Worm (Caenorhabditis elegans): ENCODE data around the gene F25B3.5.

The F25B3.5 gene

DNA sequence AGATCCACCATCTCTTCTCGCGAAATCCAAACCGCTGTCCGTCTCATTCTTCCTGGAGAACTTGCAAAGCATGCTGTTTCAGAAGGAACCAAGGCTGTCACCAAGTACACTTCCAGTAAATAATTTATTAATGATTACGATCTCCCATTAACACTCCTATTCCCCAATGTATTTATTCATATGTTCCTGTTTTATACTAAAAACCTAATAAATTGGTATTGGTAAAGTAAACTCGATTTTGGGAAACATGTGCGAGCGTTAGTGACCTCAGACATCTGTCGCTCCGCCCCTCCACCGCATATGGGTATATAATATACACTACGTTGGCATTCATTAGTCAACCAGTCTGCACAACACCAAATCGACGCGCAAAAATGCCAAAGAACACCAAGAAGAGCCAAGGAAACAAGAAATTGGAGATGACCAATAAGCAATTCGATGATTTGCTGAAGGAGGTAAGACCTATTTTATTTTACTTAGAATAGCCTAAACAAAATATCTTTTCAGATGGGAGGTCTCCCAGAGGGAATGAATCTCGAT lies 24.0 kb downstream of the F25B3.5 start, which contains the start of gene C50F4.6:
Gene C50F4.6 (plus strand): TSS at position 51 of the 540 bp plus-strand sequence.
- TF ChIP-seq peb-1 (tag; optimal IDR thresholded peaks at IDR 0.05) (no peak), alr-1 (tag; optimal IDR thresholded peaks at IDR 0.05) (no peak), lsy-2 (tag; optimal IDR thresholded peaks at IDR 0.05) (peak in 1 of 2 experiments; percentile 13)

- TF ChIP-seq mdl-1 (tag; optimal IDR thresholded peaks at IDR 0.05) = peak in 1 of 2 experiments; percentile 31
- TF ChIP-seq ceh-16 (tag; optimal IDR thresholded peaks at IDR 0.05) = no peak
- TF ChIP-seq nhr-11 (tag; optimal IDR thresholded peaks at IDR 0.05) = no peak
- peak; percentile 77 for TF ChIP-seq ama-1 (optimal IDR thresholded peaks at IDR 0.05)
- no peak for TF ChIP-seq nhr-25 (tag; optimal IDR thresholded peaks at IDR 0.05)
- no peak for TF ChIP-seq nhr-77 (tag; optimal IDR thresholded peaks at IDR 0.05)
- no peak for TF ChIP-seq ceh-82 (tag; optimal IDR thresholded peaks at IDR 0.05)
- no peak for TF ChIP-seq peb-1 (tag; optimal IDR thresholded peaks at IDR 0.05)
- TF ChIP-seq mab-5 (tag; optimal IDR thresholded peaks at IDR 0.05) = no peak
- peak; percentile 37 for TF ChIP-seq sma-9 (GFP tag; optimal IDR thresholded peaks at IDR 0.05)
- TF ChIP-seq sma-9 (tag; optimal IDR thresholded peaks at IDR 0.05) = no peak
- TF ChIP-seq egl-27 (tag; optimal IDR thresholded peaks at IDR 0.05) = no peak
- peak; percentile 38 to 51 for TF ChIP-seq lsy-2 (tag; optimal IDR thresholded peaks at IDR 0.05)
- peak; percentile 15 for TF ChIP-seq lin-13 (GFP tag; optimal IDR thresholded peaks at IDR 0.05)
- no peak for TF ChIP-seq elt-1 (tag; optimal IDR thresholded peaks at IDR 0.05)
- peak; percentile 51 for TF ChIP-seq crh-2 (tag; optimal IDR thresholded peaks at IDR 0.05)
- TF ChIP-seq fos-1 (tag; optimal IDR thresholded peaks at IDR 0.05) = peak; percentile 48
- no peak for TF ChIP-seq lin-39 (tag; optimal IDR thresholded peaks at IDR 0.05)
- TF ChIP-seq F13H6.1 (tag; optimal IDR thresholded peaks at IDR 0.05) = peak; percentile 62
- peak; percentile 35 for TF ChIP-seq lin-11 (tag; optimal IDR thresholded peaks at IDR 0.05)
- no peak for TF ChIP-seq mbf-1 (tag; optimal IDR thresholded peaks at IDR 0.05)
- no peak for TF ChIP-seq nhr-23 (tag; optimal IDR thresholded peaks at IDR 0.05)
- TF ChIP-seq nhr-237 (tag; optimal IDR thresholded peaks at IDR 0.05) = no peak
- TF ChIP-seq unc-39 (tag; optimal IDR thresholded peaks at IDR 0.05) = no peak
- peak; percentile 53 for TF ChIP-seq gmeb-1 (tag; optimal IDR thresholded peaks at IDR 0.05)
- TF ChIP-seq nhr-21 (tag; optimal IDR thresholded peaks at IDR 0.05) = peak; percentile 11
- TF ChIP-seq skn-1 (tag; optimal IDR thresholded peaks at IDR 0.05) = no peak
- TF ChIP-seq unc-55 (GFP tag; optimal IDR thresholded peaks at IDR 0.05) = peak; percentile 15
- no peak for TF ChIP-seq aly-2 (tag; optimal IDR thresholded peaks at IDR 0.05)
- no peak for TF ChIP-seq nhr-12 (tag; optimal IDR thresholded peaks at IDR 0.05)
- TF ChIP-seq sma-3 (GFP tag; optimal IDR thresholded peaks at IDR 0.05) = peak; percentile 50
- no peak for TF ChIP-seq nhr-129 (tag; optimal IDR thresholded peaks at IDR 0.05)
- TF ChIP-seq elt-3 (tag; optimal IDR thresholded peaks at IDR 0.05) = no peak
- no peak for TF ChIP-seq ztf-11 (tag; optimal IDR thresholded peaks at IDR 0.05)
- no peak for TF ChIP-seq nhr-10 (tag; optimal IDR thresholded peaks at IDR 0.05)
- peak; percentile 74 for TF ChIP-seq C34F6.9 (tag; optimal IDR thresholded peaks at IDR 0.05)
Observed at ce11 chrV:9545238-9545709, 24.8 kb downstream of the F25B3.5 start, which contains the start of the genes his-35 and his-41. Gene his-35 (minus strand): TSS chrV:9545288. Gene his-41 (plus strand): TSS chrV:9545536.

DNA sequence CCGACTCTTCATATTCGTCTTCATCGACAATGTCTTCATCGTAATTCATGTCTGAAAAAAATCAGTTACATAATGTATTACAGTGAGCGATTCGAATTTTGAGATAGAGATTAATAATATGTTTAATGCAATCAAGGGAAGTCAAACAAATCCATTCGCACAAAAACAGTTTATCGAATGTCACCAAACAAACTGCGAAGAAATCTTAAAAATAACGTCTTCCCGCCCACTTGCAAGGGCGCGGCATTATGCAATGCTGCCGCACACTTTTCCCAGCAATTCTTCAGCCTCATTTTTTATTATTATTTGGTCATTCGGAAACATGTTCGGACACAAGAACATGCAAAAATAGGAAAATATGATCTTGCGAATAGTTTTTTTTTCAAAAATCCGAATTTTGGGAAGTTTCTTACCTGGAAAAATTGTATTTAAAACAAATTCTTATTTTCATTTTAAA lies 25.9 kb downstream of the F25B3.5 start, which contains the start of gene mdf-1:
Gene mdf-1 (minus strand): TSS at position 51 of the 457 bp plus-strand sequence.
- TF ChIP-seq mab-5 (tag; optimal IDR thresholded peaks at IDR 0.05) (peak; percentile 35), alr-1 (tag; optimal IDR thresholded peaks at IDR 0.05) (no peak), nhr-12 (tag; optimal IDR thresholded peaks at IDR 0.05) (no peak), nhr-129 (tag; optimal IDR thresholded peaks at IDR 0.05) (peak; percentile 83), fos-1 (tag; optimal IDR thresholded peaks at IDR 0.05) (peak; percentile 44), unc-55 (GFP tag; optimal IDR thresholded peaks at IDR 0.05) (peak; percentile 83), ztf-1 (GFP tag; conservative IDR thresholded peaks at IDR 0.05) (no peak), C34F6.9 (tag; optimal IDR thresholded peaks at IDR 0.05) (peak; percentile 82), sma-9 (GFP tag; optimal IDR thresholded peaks at IDR 0.05) (peak; percentile 60), sma-9 (tag; optimal IDR thresholded peaks at IDR 0.05) (no peak), lsy-2 (tag; optimal IDR thresholded peaks at IDR 0.05) (peak in 1 of 2 experiments; percentile 79), nhr-25 (tag; optimal IDR thresholded peaks at IDR 0.05) (peak; percentile 53), snpc-4 (tag; optimal IDR thresholded peaks at IDR 0.05) (peak; percentile 37), unc-39 (tag; optimal IDR thresholded peaks at IDR 0.05) (no peak), R02D3.7 (tag; optimal IDR thresholded peaks at IDR 0.05) (no peak), ceh-16 (tag; optimal IDR thresholded peaks at IDR 0.05) (peak; percentile 11), nhr-21 (tag; optimal IDR thresholded peaks at IDR 0.05) (peak; percentile 73), blmp-1 (tag; optimal IDR thresholded peaks at IDR 0.05; ENCODE audit: insufficient read depth) (peak; percentile 38), gmeb-1 (tag; optimal IDR thresholded peaks at IDR 0.05) (peak; percentile 83), Y55F3AM.14 (GFP tag; optimal IDR thresholded peaks at IDR 0.05) (peak; percentile 28), lin-13 (GFP tag; optimal IDR thresholded peaks at IDR 0.05) (peak; percentile 87), lin-39 (tag; optimal IDR thresholded peaks at IDR 0.05) (no peak), nhr-6 (tag; optimal IDR thresholded peaks at IDR 0.05) (no peak), F13H6.1 (tag; optimal IDR thresholded peaks at IDR 0.05) (peak; percentile 59), sem-4 (tag; optimal IDR thresholded peaks at IDR 0.05) (peak; percentile 70), crh-2 (tag; optimal IDR thresholded peaks at IDR 0.05) (peak; percentile 84), sma-3 (GFP tag; optimal IDR thresholded peaks at IDR 0.05) (peak; percentile 71), egl-27 (tag; optimal IDR thresholded peaks at IDR 0.05) (no peak), lin-11 (tag; optimal IDR thresholded peaks at IDR 0.05) (peak; percentile 54), ama-1 (optimal IDR thresholded peaks at IDR 0.05) (peak; percentile 47), ztf-4 (tag; optimal IDR thresholded peaks at IDR 0.05) (peak; percentile 39), skn-1 (tag; optimal IDR thresholded peaks at IDR 0.05) (no peak)
